Fruit fly (Drosophila melanogaster) whole organism, embryonic: ENCODE results near the gene CG33687.

Source experiments
- CG10147 ChIP-seq: fragments of 200-800 bp; sonication (Bioruptor generic); optimal IDR thresholded peaks from 2 replicates; lab custom pipeline; 2019; ENCODE audit warnings: missing biosample characterization, mild to moderate bottlenecking, missing genetic modification characterization, moderate library complexity
- CG10366 ChIP-seq: fragments of 200-800 bp; sonication (Bioruptor generic); IDR thresholded peaks from 2 replicates; pipeline ENCODE4 v1.3.6; 2022; ENCODE audit warnings: missing biosample characterization, missing genetic modification characterization
- CG10959 ChIP-seq: fragments of 200-800 bp; sonication (Bioruptor generic); IDR thresholded peaks from 2 replicates; pipeline ENCODE4 v1.3.6; 2022; ENCODE audit warnings: missing biosample characterization, missing genetic modification characterization
- CG11560 ChIP-seq: fragments of 200-800 bp; sonication (Bioruptor generic); IDR thresholded peaks from 3 replicates; pipeline ENCODE4 v1.3.6; 2022; ENCODE audit warnings: missing biosample characterization, missing genetic modification characterization
- CG12155 ChIP-seq: fragments of 200-800 bp; sonication (Bioruptor generic); optimal IDR thresholded peaks from 3 replicates; lab custom pipeline; 2016; ENCODE audit warnings: missing biosample characterization, missing genetic modification characterization
- CG12391 ChIP-seq: fragments of 200-800 bp; sonication (Bioruptor generic); optimal IDR thresholded peaks from 3 replicates; lab custom pipeline; 2018; ENCODE audit warnings: missing biosample characterization, mild to moderate bottlenecking, missing genetic modification characterization, moderate library complexity
- CG13296 ChIP-seq: fragments of 200-800 bp; sonication (Bioruptor generic); optimal IDR thresholded peaks from 3 replicates; lab custom pipeline; 2018; ENCODE audit warnings: missing biosample characterization, mild to moderate bottlenecking, missing genetic modification characterization
- CG13424 ChIP-seq: fragments of 200-800 bp; sonication (Bioruptor generic); optimal IDR thresholded peaks from 2 replicates; lab custom pipeline; 2019; ENCODE audit warnings: missing biosample characterization, mild to moderate bottlenecking, missing genetic modification characterization, moderate library complexity
- CG14014 ChIP-seq: fragments of 200-800 bp; sonication (Bioruptor generic); IDR thresholded peaks from 2 replicates; pipeline ENCODE4 v1.3.6; 2022; ENCODE audit warnings: missing biosample characterization, missing genetic modification characterization
- CG30403 ChIP-seq: fragments of 200-800 bp; sonication (Bioruptor generic); optimal IDR thresholded peaks from 3 replicates; lab custom pipeline; 2016; ENCODE audit warnings: missing biosample characterization, missing genetic modification characterization
- CG33557 ChIP-seq: fragments of 200-800 bp; sonication (Bioruptor generic); optimal IDR thresholded peaks from 2 replicates; lab custom pipeline; 2019; ENCODE audit warnings: missing biosample characterization, mild to moderate bottlenecking, missing genetic modification characterization, moderate library complexity
- CG5953 ChIP-seq: fragments of 200-800 bp; sonication (Bioruptor generic); IDR thresholded peaks from 2 replicates; pipeline ENCODE4 v1.3.6; 2022; ENCODE audit warnings: missing biosample characterization, missing genetic modification characterization
- CG6175 ChIP-seq: fragments of 200-800 bp; sonication (Bioruptor generic); IDR thresholded peaks from 3 replicates; pipeline ENCODE4 v1.3.6; 2022; ENCODE audit warnings: missing biosample characterization, missing genetic modification characterization
- CG7556 ChIP-seq: fragments of 200-800 bp; sonication (Bioruptor generic); optimal IDR thresholded peaks from 2 replicates; lab custom pipeline; 2017; ENCODE audit warnings: missing biosample characterization, mild to moderate bottlenecking, missing genetic modification characterization
- CG7987 ChIP-seq: fragments of 200-800 bp; sonication (Bioruptor generic); optimal IDR thresholded peaks from 2 replicates; lab custom pipeline; 2018; ENCODE audit warnings: missing biosample characterization, mild to moderate bottlenecking, missing genetic modification characterization, moderate library complexity
- CG8359 ChIP-seq: fragments of 200-800 bp; sonication (Bioruptor generic); optimal IDR thresholded peaks from 2 replicates; lab custom pipeline; 2017; ENCODE audit warnings: missing biosample characterization, mild to moderate bottlenecking, missing genetic modification characterization, borderline replicate concordance
- CG9727 ChIP-seq: fragments of 200-800 bp; sonication (Bioruptor generic); optimal IDR thresholded peaks from 3 replicates; lab custom pipeline; 2017; ENCODE audit warnings: missing biosample characterization, mild to moderate bottlenecking, missing genetic modification characterization
- Deaf1 ChIP-seq: fragments of 200-800 bp; optimal IDR thresholded peaks from 3 replicates; lab custom pipeline; 2019; ENCODE audit warnings: missing biosample characterization, mild to moderate bottlenecking, missing genetic modification characterization, moderate library complexity
- E2f2 ChIP-seq: fragments of 200-800 bp; sonication (Bioruptor generic); IDR thresholded peaks from 2 replicates; pipeline ENCODE4 v1.3.6; 2022; ENCODE audit warnings: missing biosample characterization, missing genetic modification characterization
- Ets65A ChIP-seq: fragments of 200-800 bp; sonication (Bioruptor generic); peaks from one replicate; lab custom pipeline; 2016; ENCODE audit warnings: missing biosample characterization, missing genetic modification characterization
- Fer1 ChIP-seq: fragments of 200-800 bp; sonication (Bioruptor generic); optimal IDR thresholded peaks from 2 replicates; lab custom pipeline; 2017; ENCODE audit warnings: missing biosample characterization, mild to moderate bottlenecking, missing genetic modification characterization
- GATAe ChIP-seq: fragments of 200-800 bp; sonication (Bioruptor generic); conservative IDR thresholded peaks from 2 replicates; pipeline ENCODE4 v1.3.6; 2022; ENCODE audit warnings: missing biosample characterization, missing genetic modification characterization
- HLH54F ChIP-seq: fragments of 200-800 bp; sonication (Bioruptor generic); optimal IDR thresholded peaks from 3 replicates; lab custom pipeline; 2016; ENCODE audit warnings: missing biosample characterization, missing genetic modification characterization
- Hr39 ChIP-seq: fragments of >200 bp; optimal IDR thresholded peaks from 2 replicates; lab custom pipeline; 2017
- Lpt ChIP-seq: fragments of >200 bp; optimal IDR thresholded peaks from 2 replicates; lab custom pipeline; 2018; ENCODE audit warnings: missing biosample characterization, missing genetic modification characterization
- Meics ChIP-seq: fragments of 200-800 bp; sonication (Bioruptor generic); optimal IDR thresholded peaks from 2 replicates; lab custom pipeline; 2017; ENCODE audit warnings: missing biosample characterization, mild to moderate bottlenecking, missing genetic modification characterization
- NC2β ChIP-seq: fragments of 200-800 bp; sonication (Bioruptor generic); optimal IDR thresholded peaks from 2 replicates; lab custom pipeline; 2016; ENCODE audit warnings: missing biosample characterization, missing genetic modification characterization
- NFAT ChIP-seq: fragments of 200-800 bp; sonication (Bioruptor generic); IDR thresholded peaks from 2 replicates; pipeline ENCODE4 v1.3.6; 2022; ENCODE audit warnings: missing biosample characterization, missing genetic modification characterization
- Oli ChIP-seq: fragments of 200-800 bp; sonication (Bioruptor generic); optimal IDR thresholded peaks from 2 replicates; lab custom pipeline; 2018; ENCODE audit warnings: missing biosample characterization, mild to moderate bottlenecking, missing genetic modification characterization, moderate library complexity
- Side ChIP-seq: fragments of 200-800 bp; sonication (Bioruptor generic); optimal IDR thresholded peaks from 2 replicates; lab custom pipeline; 2016; ENCODE audit warnings: missing biosample characterization, missing genetic modification characterization
- ato ChIP-seq: fragments of 200-800 bp; sonication (Bioruptor generic); IDR thresholded peaks from 2 replicates; pipeline ENCODE4 v1.3.6; 2022; ENCODE audit warnings: missing biosample characterization, missing genetic modification characterization; ENCODE audit not compliant: partially characterized antibody
- bowl ChIP-seq: fragments of 200-800 bp; sonication (Bioruptor generic); IDR thresholded peaks from 2 replicates; pipeline ENCODE4 v1.3.6; 2022; ENCODE audit warnings: missing biosample characterization, missing genetic modification characterization
- bsh ChIP-seq, 2 experiments: fragments of 200-800 bp; sonication (Bioruptor generic); optimal IDR thresholded peaks; 2 replicates each; lab custom pipeline; 2017 to 2018; ENCODE audit warnings: mild to moderate bottlenecking in 2 of 2, missing biosample characterization in 2 of 2, missing genetic modification characterization in 2 of 2, moderate library complexity in 1 of 2
- crp ChIP-seq, 2 experiments: fragments of 200-800 bp; sonication (Bioruptor generic); optimal IDR thresholded peaks; 2 replicates in 1 of 2; 3 replicates in 1 of 2; lab custom pipeline; 2017; ENCODE audit warnings: missing biosample characterization in 2 of 2, missing genetic modification characterization in 2 of 2, mild to moderate bottlenecking in 1 of 2, moderate library complexity in 1 of 2
- danr ChIP-seq: fragments of 200-800 bp; sonication (Bioruptor generic); IDR thresholded peaks from 2 replicates; pipeline ENCODE4 v1.3.6; 2022; ENCODE audit warnings: missing biosample characterization, missing genetic modification characterization
- disco-r ChIP-seq: fragments of 200-800 bp; sonication (Bioruptor generic); optimal IDR thresholded peaks from 2 replicates; lab custom pipeline; 2016; ENCODE audit warnings: missing biosample characterization, missing genetic modification characterization
- ems ChIP-seq: fragments of 200-800 bp; sonication (Bioruptor generic); optimal IDR thresholded peaks from 3 replicates; lab custom pipeline; 2016; ENCODE audit warnings: missing biosample characterization, missing genetic modification characterization
- gt ChIP-seq: fragments of 200-800 bp; sonication (Bioruptor generic); IDR thresholded peaks from 2 replicates; pipeline ENCODE4 v1.3.6; 2022; ENCODE audit warnings: missing biosample characterization, missing genetic modification characterization
- hbn ChIP-seq: fragments of 200-800 bp; sonication (Bioruptor generic); IDR thresholded peaks from 2 replicates; pipeline ENCODE4 v1.3.6; 2022; ENCODE audit warnings: missing biosample characterization, missing genetic modification characterization; ENCODE audit not compliant: partially characterized antibody
- jumu ChIP-seq: fragments of 200-800 bp; sonication (Bioruptor generic); optimal IDR thresholded peaks from 3 replicates; lab custom pipeline; 2016; ENCODE audit warnings: missing biosample characterization, missing genetic modification characterization
- lmd ChIP-seq: fragments of 200-800 bp; sonication (Bioruptor generic); IDR thresholded peaks from 2 replicates; pipeline ENCODE4 v1.3.6; 2022; ENCODE audit warnings: missing biosample characterization, missing genetic modification characterization
- mam ChIP-seq: fragments of 200-800 bp; sonication (Bioruptor generic); optimal IDR thresholded peaks from 3 replicates; lab custom pipeline; 2016; ENCODE audit warnings: missing biosample characterization, missing genetic modification characterization
- org-1 ChIP-seq: fragments of 200-800 bp; sonication (Bioruptor generic); optimal IDR thresholded peaks from 2 replicates; lab custom pipeline; 2017; ENCODE audit warnings: missing biosample characterization, missing genetic modification characterization
- phol ChIP-seq: fragments of 200-800 bp; sonication (Bioruptor generic); optimal IDR thresholded peaks from 3 replicates; lab custom pipeline; 2018; ENCODE audit warnings: missing biosample characterization, mild to moderate bottlenecking, missing genetic modification characterization, moderate library complexity
- slou ChIP-seq: fragments of 200-800 bp; sonication (Bioruptor generic); optimal IDR thresholded peaks from 3 replicates; lab custom pipeline; 2016; ENCODE audit warnings: missing biosample characterization, missing genetic modification characterization
- slp2 ChIP-seq: fragments of 200-800 bp; sonication (Bioruptor generic); optimal IDR thresholded peaks from 2 replicates; lab custom pipeline; 2016; ENCODE audit warnings: missing biosample characterization, missing genetic modification characterization
- toy ChIP-seq: fragments of 200-800 bp; sonication (Bioruptor generic); IDR thresholded peaks from 2 replicates; pipeline ENCODE4 v1.3.6; 2022; ENCODE audit warnings: missing biosample characterization, missing genetic modification characterization
- ttk ChIP-seq: fragments of 200-800 bp; sonication (Bioruptor generic); IDR thresholded peaks from 2 replicates; pipeline ENCODE4 v2.1.2; 2022; ENCODE audit warnings: missing biosample characterization, missing genetic modification characterization
- unpg ChIP-seq: fragments of 200-800 bp; sonication (Bioruptor generic); optimal IDR thresholded peaks from 3 replicates; lab custom pipeline; 2018; ENCODE audit warnings: missing biosample characterization, mild to moderate bottlenecking, missing genetic modification characterization, moderate library complexity
- wek ChIP-seq: fragments of 200-800 bp; sonication (Bioruptor generic); optimal IDR thresholded peaks from 3 replicates; lab custom pipeline; 2018; ENCODE audit warnings: missing biosample characterization, mild to moderate bottlenecking, missing genetic modification characterization, moderate library complexity

Gene CG33687

DNA sequence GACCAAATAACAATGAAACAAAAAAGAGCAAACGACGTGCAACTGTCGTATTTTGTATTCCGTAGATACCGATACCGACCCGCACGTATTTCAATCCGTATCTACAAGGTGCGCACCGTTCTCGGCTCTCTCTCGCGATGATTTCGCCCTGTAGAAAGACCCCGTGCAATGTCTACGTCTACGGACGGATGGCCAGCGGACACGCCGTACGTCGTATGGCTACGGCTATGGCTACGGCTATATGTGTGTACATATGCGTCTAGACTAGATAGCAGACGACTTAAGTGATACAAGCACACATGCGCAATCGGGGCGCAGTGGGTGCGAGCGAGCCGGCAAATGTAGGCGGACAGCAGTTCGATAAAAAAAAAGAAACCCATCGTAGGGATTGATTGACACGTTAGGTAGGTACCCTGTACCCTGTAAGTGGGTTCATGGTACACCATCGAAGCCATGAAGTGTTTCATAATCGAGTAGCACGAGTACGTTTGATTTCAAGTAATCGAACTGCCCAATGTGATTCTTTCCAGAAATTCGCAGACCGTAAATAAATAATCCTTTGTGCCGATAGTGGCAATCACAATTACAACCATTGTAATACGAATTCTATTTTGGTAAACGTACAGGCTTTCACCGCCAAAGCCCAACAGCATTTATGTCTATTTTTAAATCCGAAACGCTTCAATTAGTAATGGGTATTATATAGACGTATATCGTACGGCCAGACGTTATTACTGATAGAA is 48.1 kb upstream of the CG33687 start (continued):
- peak; percentile 6 for TF ChIP-seq HLH54F (GFP tag; lab: Kevin White, UChicago)
- TF ChIP-seq org-1 (GFP tag; lab: Kevin White, UChicago): peak; percentile 33
- TF ChIP-seq NFAT (GFP tag; lab: Robert Waterston, UW): no peak; the same call in 1 of the 2 replicates
- TF ChIP-seq bowl (GFP tag; lab: Robert Waterston, UW): no peak
- peak; percentile 46 for TF ChIP-seq CG30403 (GFP tag; lab: Kevin White, UChicago)
- peak; percentile 36 for TF ChIP-seq GATAe (GFP tag; lab: Robert Waterston, UW)
- TF ChIP-seq toy (GFP tag; lab: Robert Waterston, UW): no peak
- no peak for TF ChIP-seq unpg (GFP tag; lab: Kevin White, UChicago)
- TF ChIP-seq CG10147 (GFP tag; lab: Kevin White, UChicago): peak; percentile 43
- 0 out of 2 replicates have a peak, but pooled peaks have one; percentile 21 for TF ChIP-seq E2f2 (GFP tag; lab: Robert Waterston, UW)
- TF ChIP-seq Lpt (GFP tag; lab: Kevin White, UChicago): no peak
- peak; percentile 50 for TF ChIP-seq Deaf1 (tag; lab: Kevin White, UChicago)
- TF ChIP-seq CG9727: peak; percentile 29
- 0 out of 2 replicates have a peak, but pooled peaks have one; percentile 11 for TF ChIP-seq CG14014 (GFP tag; lab: Robert Waterston, UW)
- TF ChIP-seq Side (GFP tag; lab: Kevin White, UChicago): peak; percentile 23
- TF ChIP-seq CG8359 (GFP tag; lab: Kevin White, UChicago): no peak
- no peak for TF ChIP-seq ems (GFP tag; lab: Kevin White, UChicago)
- peak; percentile 10 for TF ChIP-seq disco-r (GFP tag; lab: Kevin White, UChicago)
- TF ChIP-seq gt (GFP tag; lab: Robert Waterston, UW): no peak
- peak; percentile 34; the same call in 1 of the 3 replicates for TF ChIP-seq CG11560 (tag; lab: Robert Waterston, UW)
- peak; percentile 52 for TF ChIP-seq CG7556 (GFP tag; lab: Kevin White, UChicago)
- TF ChIP-seq CG12155 (GFP tag; lab: Kevin White, UChicago): no peak
- no peak for TF ChIP-seq CG10366 (GFP tag; lab: Robert Waterston, UW)
- peak; percentile 22 for TF ChIP-seq mam (GFP tag; lab: Kevin White, UChicago)
- TF ChIP-seq Meics (GFP tag; lab: Kevin White, UChicago): peak; percentile 28
- no peak for TF ChIP-seq slou
- peak; percentile 24 for TF ChIP-seq CG13424
- TF ChIP-seq Ets65A (GFP tag; lab: Kevin White, UChicago): peak; percentile 72
- no peak for TF ChIP-seq danr
- no peak for TF ChIP-seq jumu (GFP tag; lab: Kevin White, UChicago)
- no peak for TF ChIP-seq ato (GFP tag; lab: Robert Waterston, UW)
- TF ChIP-seq CG5953 (GFP tag; lab: Robert Waterston, UW): no peak
- no peak for TF ChIP-seq NC2β (GFP tag; lab: Kevin White, UChicago)
- peak; percentile 34 for TF ChIP-seq Oli (tag; lab: Kevin White, UChicago)
- TF ChIP-seq CG12391 (tag; lab: Kevin White, UChicago): peak; percentile 38
- peak; percentile 11 for TF ChIP-seq CG7987 (GFP tag; lab: Kevin White, UChicago)
- TF ChIP-seq Hr39: no peak
- TF ChIP-seq CG6175 (GFP tag; lab: Robert Waterston, UW): no peak
- TF ChIP-seq CG33557 (GFP tag; lab: Kevin White, UChicago): no peak
- no peak for TF ChIP-seq hbn (GFP tag; lab: Robert Waterston, UW)
- TF ChIP-seq CG10959: no peak
- peak; percentile 17; the same call in 1 of the 2 replicates for TF ChIP-seq lmd (GFP tag; lab: Robert Waterston, UW)
- TF ChIP-seq bsh (GFP tag; optimal IDR thresholded peaks at IDR 0.05; lab: Kevin White, UChicago): no peak
- TF ChIP-seq Fer1 (GFP tag; lab: Kevin White, UChicago): peak; percentile 20
- TF ChIP-seq slp2 (GFP tag; lab: Kevin White, UChicago): peak; percentile 13
- no peak for TF ChIP-seq CG13296
- TF ChIP-seq crp (GFP tag; optimal IDR thresholded peaks at IDR 0.05; lab: Kevin White, UChicago): no peak
- no peak for TF ChIP-seq wek (GFP tag; lab: Kevin White, UChicago)
- no peak for TF ChIP-seq ttk (GFP tag; lab: Robert Waterston, UW)
- peak; percentile 29 for TF ChIP-seq phol (tag; lab: Kevin White, UChicago)
